Worm (Caenorhabditis elegans) whole organism, early embryonic: Measurements from ENCODE around the gene C03H5.4.

Experiments
- B0310.2 ChIP-seq: sonication (generic microtip); optimal IDR thresholded peaks from 2 replicates; lab custom pipeline; 2016; ENCODE audit warnings: mild to moderate bottlenecking, missing genetic modification characterization, missing compliant biosample characterization
- F13C5.2 ChIP-seq: sonication (generic microtip); optimal IDR thresholded peaks from 2 replicates; lab custom pipeline; 2017; ENCODE audit warnings: mild to moderate bottlenecking, missing genetic modification characterization, inconsistent platforms, missing compliant biosample characterization
- aly-1 ChIP-seq: sonication (generic microtip); optimal IDR thresholded peaks from 2 replicates; lab custom pipeline; 2016; ENCODE audit warnings: missing genetic modification characterization, missing compliant biosample characterization
- ama-1 ChIP-seq: fragments of 150-350 bp; optimal IDR thresholded peaks from 2 replicates; lab custom pipeline; 2014
- ceh-13 ChIP-seq: fragments of 200-800 bp; sonication (Bioruptor generic); optimal IDR thresholded peaks from 2 replicates; lab custom pipeline; 2018; ENCODE audit warnings: mild to moderate bottlenecking, missing genetic modification characterization, missing compliant biosample characterization
- ceh-36 ChIP-seq: sonication (generic microtip); optimal IDR thresholded peaks from 2 replicates; lab custom pipeline; 2016; ENCODE audit warnings: missing genetic modification characterization, inconsistent platforms, missing compliant biosample characterization
- ets-7 ChIP-seq: sonication (generic microtip); optimal IDR thresholded peaks from 2 replicates; lab custom pipeline; 2016; ENCODE audit warnings: missing genotype, missing genetic modification characterization, missing compliant biosample characterization
- flt-1 ChIP-seq: fragments of 200-800 bp; sonication (Bioruptor generic); IDR thresholded peaks from 2 replicates; pipeline ENCODE4 v1.3.6; 2022; ENCODE audit warnings: missing genetic modification characterization, missing compliant biosample characterization
- hmbx-1 ChIP-seq: sonication (generic microtip); optimal IDR thresholded peaks from 2 replicates; lab custom pipeline; 2016; ENCODE audit warnings: mild to moderate bottlenecking, missing genetic modification characterization, missing compliant biosample characterization
- hmg-4 ChIP-seq: fragments of 200-800 bp; sonication (Bioruptor generic); optimal IDR thresholded peaks from 2 replicates; lab custom pipeline; 2018; ENCODE audit warnings: mild to moderate bottlenecking, missing genetic modification characterization, missing compliant biosample characterization
- hnd-1 ChIP-seq: sonication (generic microtip); optimal IDR thresholded peaks from 2 replicates; lab custom pipeline; 2016; ENCODE audit warnings: missing genetic modification characterization, missing compliant biosample characterization
- pes-1 ChIP-seq: fragments of 200-800 bp; sonication (Bioruptor generic); IDR thresholded peaks from 2 replicates; pipeline ENCODE4 v1.3.6; 2022; ENCODE audit warnings: missing genetic modification reagents, missing genetic modification characterization, missing compliant biosample characterization
- scrt-1 ChIP-seq: fragments of 200-800 bp; sonication (Bioruptor generic); IDR thresholded peaks from 2 replicates; pipeline ENCODE4 v1.3.6; 2022; ENCODE audit warnings: missing genetic modification characterization, missing compliant biosample characterization
- sea-1 ChIP-seq: fragments of 200-800 bp; sonication (Bioruptor generic); conservative IDR thresholded peaks from 2 replicates; pipeline ENCODE4 v1.3.6; 2022; ENCODE audit warnings: missing genetic modification characterization, missing compliant biosample characterization
- tbx-11 ChIP-seq: fragments of 200-800 bp; sonication (Bioruptor generic); IDR thresholded peaks from 2 replicates; pipeline ENCODE4 v1.3.6; 2022; ENCODE audit warnings: missing genetic modification characterization, missing compliant biosample characterization
- tbx-37 ChIP-seq: fragments of 200-800 bp; sonication (Bioruptor generic); conservative IDR thresholded peaks from 2 replicates; pipeline ENCODE4 v1.3.6; 2022; ENCODE audit warnings: missing genetic modification reagents, missing genetic modification characterization, missing compliant biosample characterization
- tra-4 ChIP-seq: sonication (generic microtip); optimal IDR thresholded peaks from 2 replicates; lab custom pipeline; 2017; ENCODE audit warnings: missing genetic modification characterization, missing compliant biosample characterization

C03H5.4 gene

ce11 chrII:340224-340623, 34.8 kb upstream of the C03H5.4 start, which contains the start of gene clc-31:
TSS of gene clc-31 (plus strand) at chrII:340524.
- TF ChIP-seq sea-1 (GFP tag; lab: Robert Waterston, UW) (no peak), tra-4 (no peak), tbx-11 (no peak), ceh-36 (tag; lab: Kevin White, UChicago) (no peak), pes-1 (GFP tag; lab: Robert Waterston, UW) (no peak), hnd-1 (tag; lab: Kevin White, UChicago) (no peak), scrt-1 (GFP tag; lab: Robert Waterston, UW) (no peak), hmbx-1 (tag; lab: Kevin White, UChicago) (no peak), flt-1 (GFP tag; lab: Robert Waterston, UW) (no peak), F13C5.2 (tag; lab: Kevin White, UChicago) (no peak), tbx-37 (GFP tag; lab: Robert Waterston, UW) (no peak), ama-1 (no peak), B0310.2 (tag; lab: Kevin White, UChicago) (no peak), ets-7 (no peak), hmg-4 (no peak), ceh-13 (GFP tag; lab: Kevin White, UChicago) (no peak), aly-1 (no peak)

ce11 chrII:340714-341113, 34.3 kb upstream of the C03H5.4 start:
- TF ChIP-seq ets-7 (no peak), ceh-36 (tag; lab: Kevin White, UChicago) (no peak), sea-1 (GFP tag; lab: Robert Waterston, UW) (no peak), ama-1 (no peak)

ce11 chrII:341282-341681, 33.8 kb upstream of the C03H5.4 start:
- TF ChIP-seq aly-1 (no peak), ceh-13 (GFP tag; lab: Kevin White, UChicago) (no peak), sea-1 (GFP tag; lab: Robert Waterston, UW) (no peak), hnd-1 (tag; lab: Kevin White, UChicago) (no peak), B0310.2 (tag; lab: Kevin White, UChicago) (no peak), scrt-1 (GFP tag; lab: Robert Waterston, UW) (no peak), pes-1 (GFP tag; lab: Robert Waterston, UW) (no peak), F13C5.2 (tag; lab: Kevin White, UChicago) (no peak), hmg-4 (no peak), hmbx-1 (tag; lab: Kevin White, UChicago) (no peak), ceh-36 (tag; lab: Kevin White, UChicago) (no peak), ets-7 (no peak), tra-4 (no peak), tbx-37 (GFP tag; lab: Robert Waterston, UW) (no peak), tbx-11 (no peak), flt-1 (GFP tag; lab: Robert Waterston, UW) (no peak), ama-1 (no peak)

ce11 chrII:347734-348133, 27.3 kb upstream of the C03H5.4 start, which contains the start of gene D1069.3:
TSS of gene D1069.3 (minus strand) at chrII:347891.
- TF ChIP-seq aly-1 (no peak), ets-7 (no peak), hmg-4 (no peak), B0310.2 (tag; lab: Kevin White, UChicago) (no peak), tra-4 (no peak), hmbx-1 (tag; lab: Kevin White, UChicago) (no peak), F13C5.2 (tag; lab: Kevin White, UChicago) (peak; percentile 19), ama-1 (no peak)

- TF ChIP-seq hnd-1 (tag; lab: Kevin White, UChicago): no peak
- no peak for TF ChIP-seq tra-4
- no peak for TF ChIP-seq tbx-37 (GFP tag; lab: Robert Waterston, UW)
- TF ChIP-seq F13C5.2 (tag; lab: Kevin White, UChicago): no peak
- no peak for TF ChIP-seq tbx-11
- no peak for TF ChIP-seq sea-1 (GFP tag; lab: Robert Waterston, UW)
- TF ChIP-seq hmbx-1 (tag; lab: Kevin White, UChicago): no peak
- no peak for TF ChIP-seq ama-1
- TF ChIP-seq hmg-4: no peak
- no peak for TF ChIP-seq ceh-36 (tag; lab: Kevin White, UChicago)
Observed at ce11 chrII:349749-350148, 25.3 kb upstream of the C03H5.4 start.

- TF ChIP-seq ceh-36 (tag; lab: Kevin White, UChicago) (no peak), hnd-1 (tag; lab: Kevin White, UChicago) (no peak), flt-1 (GFP tag; lab: Robert Waterston, UW) (no peak), F13C5.2 (tag; lab: Kevin White, UChicago) (no peak), ceh-13 (GFP tag; lab: Kevin White, UChicago) (no peak), ets-7 (no peak), scrt-1 (GFP tag; lab: Robert Waterston, UW) (no peak), B0310.2 (tag; lab: Kevin White, UChicago) (no peak), sea-1 (GFP tag; lab: Robert Waterston, UW) (no peak), tbx-11 (no peak), aly-1 (no peak), tbx-37 (GFP tag; lab: Robert Waterston, UW) (no peak)
Observed at ce11 chrII:354494-354893, 20.6 kb upstream of the C03H5.4 start.

ce11 chrII:356969-357368, 18.1 kb upstream of the C03H5.4 start, which contains the start of gene dmsr-4:
TSS of gene dmsr-4 (minus strand) at chrII:357069.
- TF ChIP-seq scrt-1 (GFP tag; lab: Robert Waterston, UW) (no peak), tra-4 (no peak), hmg-4 (no peak), hmbx-1 (tag; lab: Kevin White, UChicago) (no peak), ama-1 (no peak), ceh-36 (tag; lab: Kevin White, UChicago) (no peak), F13C5.2 (tag; lab: Kevin White, UChicago) (no peak), aly-1 (no peak), tbx-37 (GFP tag; lab: Robert Waterston, UW) (no peak), ets-7 (no peak), tbx-11 (no peak), sea-1 (GFP tag; lab: Robert Waterston, UW) (no peak), B0310.2 (tag; lab: Kevin White, UChicago) (no peak), flt-1 (GFP tag; lab: Robert Waterston, UW) (no peak), hnd-1 (tag; lab: Kevin White, UChicago) (no peak), pes-1 (GFP tag; lab: Robert Waterston, UW) (no peak), ceh-13 (GFP tag; lab: Kevin White, UChicago) (no peak)
